Fruit fly (Drosophila melanogaster) whole organism, embryonic: ENCODE results near the gene twr.

ENCODE experiments used
- CG10267 ChIP-seq: fragments of 200-800 bp; sonication (Bioruptor generic); optimal IDR thresholded peaks from 2 replicates; lab custom pipeline; 2018; ENCODE audit warnings: missing biosample characterization, mild to moderate bottlenecking, missing genetic modification characterization, moderate library complexity
- CG10979 ChIP-seq: fragments of 200-800 bp; sonication (Bioruptor generic); optimal IDR thresholded peaks from 2 replicates; lab custom pipeline; 2018; ENCODE audit warnings: missing biosample characterization, mild to moderate bottlenecking, missing genetic modification characterization, moderate library complexity
- CG11504 ChIP-seq: fragments of 200-800 bp; sonication (Bioruptor generic); optimal IDR thresholded peaks from 3 replicates; lab custom pipeline; 2019; ENCODE audit warnings: missing biosample characterization, mild to moderate bottlenecking, missing genetic modification characterization, moderate library complexity
- CG11696 ChIP-seq: fragments of 200-800 bp; sonication (Bioruptor generic); IDR thresholded peaks from 2 replicates; pipeline ENCODE4 v1.3.6; 2022; ENCODE audit warnings: missing biosample characterization, missing genetic modification characterization
- CG13775 ChIP-seq: fragments of 200-800 bp; sonication (Bioruptor generic); optimal IDR thresholded peaks from 3 replicates; lab custom pipeline; 2017; ENCODE audit warnings: missing biosample characterization, mild to moderate bottlenecking, missing genetic modification characterization
- CG15479 ChIP-seq: fragments of 200-800 bp; sonication (Bioruptor generic); optimal IDR thresholded peaks from 3 replicates; lab custom pipeline; 2019; ENCODE audit warnings: missing biosample characterization, mild to moderate bottlenecking, missing genetic modification characterization, moderate library complexity
- CG15696 ChIP-seq: fragments of 200-800 bp; sonication (Bioruptor generic); optimal IDR thresholded peaks from 2 replicates; lab custom pipeline; 2019; ENCODE audit warnings: missing biosample characterization, mild to moderate bottlenecking, missing genetic modification characterization, moderate library complexity
- CG1603 ChIP-seq: fragments of 200-800 bp; sonication (Bioruptor generic); optimal IDR thresholded peaks from 2 replicates; lab custom pipeline; 2019; ENCODE audit warnings: missing biosample characterization, mild to moderate bottlenecking, missing genetic modification characterization, moderate library complexity
- CG16813 ChIP-seq: fragments of 200-800 bp; sonication (Bioruptor generic); IDR thresholded peaks from 3 replicates; pipeline ENCODE4 v1.3.6; 2022; ENCODE audit warnings: missing biosample characterization, missing genetic modification characterization; ENCODE audit not compliant: partially characterized antibody
- CG17829 ChIP-seq: fragments of 200-800 bp; optimal IDR thresholded peaks from 2 replicates; lab custom pipeline; 2019; ENCODE audit warnings: missing biosample characterization, mild to moderate bottlenecking, missing genetic modification characterization, moderate library complexity
- CG17912 ChIP-seq: fragments of 200-800 bp; sonication (Bioruptor generic); optimal IDR thresholded peaks from 2 replicates; lab custom pipeline; 2018; ENCODE audit warnings: missing biosample characterization, mild to moderate bottlenecking, missing genetic modification characterization
- CG18262 ChIP-seq: fragments of 200-800 bp; optimal IDR thresholded peaks from 3 replicates; lab custom pipeline; 2019; ENCODE audit warnings: missing biosample characterization, mild to moderate bottlenecking, missing genetic modification characterization, moderate library complexity
- CG3407 ChIP-seq: fragments of 200-800 bp; sonication (Bioruptor generic); optimal IDR thresholded peaks from 2 replicates; lab custom pipeline; 2018; ENCODE audit warnings: missing biosample characterization, mild to moderate bottlenecking, missing genetic modification characterization
- CG4404 ChIP-seq: fragments of 200-800 bp; sonication (Bioruptor generic); IDR thresholded peaks from 2 replicates; pipeline ENCODE4 v1.3.6; 2022; ENCODE audit warnings: missing biosample characterization, missing genetic modification characterization
- CG4730 ChIP-seq: fragments of 200-800 bp; sonication (Bioruptor generic); IDR thresholded peaks from 2 replicates; pipeline ENCODE4 v1.3.6; 2022; ENCODE audit warnings: missing biosample characterization, missing genetic modification characterization
- CG9215 ChIP-seq: fragments of 200-800 bp; sonication (Bioruptor generic); IDR thresholded peaks from 2 replicates; pipeline ENCODE4 v1.3.6; 2022; ENCODE audit warnings: missing biosample characterization, missing genetic modification characterization
- CG9727 ChIP-seq: fragments of 200-800 bp; sonication (Bioruptor generic); optimal IDR thresholded peaks from 3 replicates; lab custom pipeline; 2017; ENCODE audit warnings: missing biosample characterization, mild to moderate bottlenecking, missing genetic modification characterization
- CG9932 ChIP-seq: fragments of 200-800 bp; sonication (Bioruptor generic); IDR thresholded peaks from 2 replicates; pipeline ENCODE4 v1.3.6; 2022; ENCODE audit warnings: missing biosample characterization, missing genetic modification characterization
- Drgx ChIP-seq: fragments of 200-800 bp; sonication (Bioruptor generic); IDR thresholded peaks from 2 replicates; pipeline ENCODE4 v1.3.6; 2022; ENCODE audit warnings: missing biosample characterization, missing genetic modification characterization
- Elba2 ChIP-seq: fragments of 200-800 bp; sonication (Bioruptor generic); optimal IDR thresholded peaks from 3 replicates; lab custom pipeline; 2016; ENCODE audit warnings: missing biosample characterization, missing genetic modification characterization
- Ets65A ChIP-seq: fragments of 200-800 bp; sonication (Bioruptor generic); peaks from one replicate; lab custom pipeline; 2016; ENCODE audit warnings: missing biosample characterization, missing genetic modification characterization
- Hr39 ChIP-seq: fragments of >200 bp; optimal IDR thresholded peaks from 2 replicates; lab custom pipeline; 2017
- Med ChIP-seq: fragments of 200-800 bp; sonication (Bioruptor generic); peaks from one replicate; lab custom pipeline; 2016; ENCODE audit warnings: missing biosample characterization, missing genetic modification characterization, mild to moderate bottlenecking, inconsistent platforms, moderate library complexity
- Sox102F ChIP-seq: fragments of 200-800 bp; sonication (Bioruptor generic); optimal IDR thresholded peaks from 2 replicates; lab custom pipeline; 2018; ENCODE audit warnings: missing biosample characterization, mild to moderate bottlenecking, missing genetic modification characterization, moderate library complexity
- Xrp1 ChIP-seq: fragments of 200-800 bp; sonication (Bioruptor generic); IDR thresholded peaks from 2 replicates; pipeline ENCODE4 v1.3.6; 2022; ENCODE audit warnings: missing biosample characterization, missing genetic modification characterization
- bsh ChIP-seq, 2 experiments: fragments of 200-800 bp; sonication (Bioruptor generic); optimal IDR thresholded peaks; 2 replicates each; lab custom pipeline; 2017 to 2018; ENCODE audit warnings: mild to moderate bottlenecking in 2 of 2, missing biosample characterization in 2 of 2, missing genetic modification characterization in 2 of 2, moderate library complexity in 1 of 2
- chif ChIP-seq, 2 experiments: fragments of 200-800 bp; sonication (Bioruptor generic); optimal IDR thresholded peaks; 3 replicates each; lab custom pipeline; 2016; ENCODE audit warnings: missing biosample characterization in 2 of 2, missing genetic modification characterization in 2 of 2
- ci ChIP-seq: fragments of 200-800 bp; sonication (Bioruptor generic); IDR thresholded peaks from 3 replicates; pipeline ENCODE4 v1.3.6; 2022; ENCODE audit warnings: missing biosample characterization, missing genetic modification characterization
- dmrt11E ChIP-seq: fragments of 200-800 bp; sonication (Bioruptor generic); optimal IDR thresholded peaks from 3 replicates; lab custom pipeline; 2018; ENCODE audit warnings: missing biosample characterization, mild to moderate bottlenecking, missing genetic modification characterization, moderate library complexity
- fd102C ChIP-seq: fragments of 200-800 bp; sonication (Bioruptor generic); optimal IDR thresholded peaks from 2 replicates; lab custom pipeline; 2018; ENCODE audit warnings: missing biosample characterization, mild to moderate bottlenecking, missing genetic modification characterization, moderate library complexity
- fd3F ChIP-seq: fragments of 200-800 bp; sonication (Bioruptor generic); optimal IDR thresholded peaks from 2 replicates; lab custom pipeline; 2018; ENCODE audit warnings: missing biosample characterization, mild to moderate bottlenecking, missing genetic modification characterization, moderate library complexity
- ham ChIP-seq: fragments of 200-800 bp; sonication (Bioruptor generic); IDR thresholded peaks from 2 replicates; pipeline ENCODE4 v1.3.6; 2022; ENCODE audit warnings: missing biosample characterization, missing genetic modification characterization
- hbn ChIP-seq: fragments of 200-800 bp; sonication (Bioruptor generic); IDR thresholded peaks from 2 replicates; pipeline ENCODE4 v1.3.6; 2022; ENCODE audit warnings: missing biosample characterization, missing genetic modification characterization; ENCODE audit not compliant: partially characterized antibody
- pum ChIP-seq: fragments of 200-800 bp; sonication (Bioruptor generic); optimal IDR thresholded peaks from 2 replicates; lab custom pipeline; 2016; ENCODE audit warnings: missing biosample characterization, missing genetic modification characterization
- row ChIP-seq: fragments of 200-800 bp; sonication (Bioruptor generic); IDR thresholded peaks from 3 replicates; pipeline ENCODE4 v1.3.6; 2022; ENCODE audit warnings: missing biosample characterization, missing genetic modification characterization
- schlank ChIP-seq: fragments of 200-800 bp; sonication (Bioruptor generic); optimal IDR thresholded peaks from 2 replicates; lab custom pipeline; 2018; ENCODE audit warnings: missing biosample characterization, mild to moderate bottlenecking, missing genetic modification characterization
- sens ChIP-seq: fragments of 200-800 bp; sonication (Bioruptor generic); peaks from one replicate; lab custom pipeline; 2016; ENCODE audit warnings: missing biosample characterization, missing genetic modification characterization
- tll ChIP-seq, 2 experiments: fragments of 200-800 bp in 1 of 2; fragments of >200 bp in 1 of 2; sonication (Bioruptor generic) in 1 of 2; optimal IDR thresholded peaks; 2 replicates each; lab custom pipeline; 2017 to 2019; ENCODE audit warnings: missing biosample characterization in 2 of 2, missing genetic modification characterization in 2 of 2, mild to moderate bottlenecking in 1 of 2, moderate library complexity in 1 of 2
- tup ChIP-seq: fragments of 200-800 bp; sonication (Bioruptor generic); optimal IDR thresholded peaks from 2 replicates; lab custom pipeline; 2016; ENCODE audit warnings: missing biosample characterization, mild to moderate bottlenecking, missing genetic modification characterization, moderate library complexity
- twi ChIP-seq: fragments of 200-800 bp; optimal IDR thresholded peaks from 2 replicates; lab custom pipeline; 2019; ENCODE audit warnings: missing biosample characterization, mild to moderate bottlenecking, missing genetic modification characterization, moderate library complexity
- vvl ChIP-seq: fragments of 200-800 bp; sonication (Bioruptor generic); IDR thresholded peaks from 2 replicates; pipeline ENCODE4 v1.3.6; 2022; ENCODE audit warnings: missing biosample characterization, missing genetic modification characterization
- z ChIP-seq: fragments of 200-800 bp; sonication (Bioruptor generic); IDR thresholded peaks from 3 replicates; pipeline ENCODE4 v1.3.6; 2022; ENCODE audit warnings: missing biosample characterization, missing genetic modification characterization
- zen ChIP-seq: fragments of 200-800 bp; sonication (Bioruptor generic); optimal IDR thresholded peaks from 3 replicates; lab custom pipeline; 2018; ENCODE audit warnings: missing biosample characterization, mild to moderate bottlenecking, missing genetic modification characterization, moderate library complexity

Gene twr

DNA sequence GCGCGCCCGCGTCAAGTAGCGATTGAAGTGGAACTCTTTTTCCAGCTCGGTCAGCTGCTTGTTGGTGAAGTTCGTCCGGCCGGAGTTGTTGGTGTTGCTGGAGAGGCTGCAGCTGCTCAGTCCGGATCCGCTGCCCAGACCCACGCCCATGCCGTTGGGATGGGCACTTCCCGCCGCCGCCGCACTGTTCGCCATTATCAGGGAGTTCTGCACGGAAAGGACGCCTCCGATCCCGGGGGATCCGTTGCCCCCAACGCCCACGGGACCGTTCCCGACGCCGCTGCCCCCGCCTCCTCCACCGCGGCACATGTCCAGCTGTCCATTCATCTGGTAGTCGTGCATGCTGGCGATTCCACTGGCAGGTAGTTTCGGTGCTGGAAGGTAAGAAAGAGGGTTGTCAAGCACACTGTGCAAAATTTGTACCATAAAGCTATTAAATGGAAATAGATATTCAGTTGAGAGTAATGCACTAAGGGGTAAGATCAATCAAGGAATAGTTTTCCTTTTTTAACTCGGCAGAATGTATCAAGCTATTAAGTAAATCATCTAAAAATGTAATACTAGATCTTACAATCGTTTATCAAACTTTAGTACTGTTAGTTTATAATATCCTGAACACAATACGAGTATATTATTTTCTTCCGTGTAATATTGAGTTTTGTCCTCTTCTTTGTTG is 5.1 kb downstream of the twr start (continued):
- TF ChIP-seq twi (tag; lab: Kevin White, UChicago) (no peak), CG15696 (tag; lab: Kevin White, UChicago) (peak; percentile 82), CG4404 (GFP tag; lab: Robert Waterston, UW) (peak; percentile 48; the same call in 1 of the 2 replicates), CG17829 (tag; lab: Kevin White, UChicago) (peak; percentile 9), CG18262 (tag; lab: Kevin White, UChicago) (peak; percentile 21), CG16813 (0 out of 3 replicates have a peak, but pooled peaks have one; percentile 21), ham (GFP tag; lab: Robert Waterston, UW) (no peak), Xrp1 (GFP tag; lab: Robert Waterston, UW) (peak; percentile 41; the same call in 1 of the 2 replicates), Elba2 (GFP tag; lab: Kevin White, UChicago) (peak; percentile 28), CG10267 (tag; lab: Kevin White, UChicago) (peak; percentile 4), Med (peak; percentile 62), CG3407 (GFP tag; lab: Kevin White, UChicago) (no peak), CG10979 (tag; lab: Kevin White, UChicago) (peak; percentile 38), tll (GFP tag; optimal IDR thresholded peaks at IDR 0.05; lab: Kevin White, UChicago) (peak in 1 of 2 experiments; percentile 46), CG9727 (peak; percentile 35), zen (tag; lab: Kevin White, UChicago) (peak; percentile 45), Hr39 (lab: Kevin White, UChicago) (peak; percentile 65), row (0 out of 3 replicates have a peak, but pooled peaks have one; percentile 15), chif (GFP tag; optimal IDR thresholded peaks at IDR 0.05; lab: Kevin White, UChicago) (peak in 1 of 2 experiments; percentile 14), hbn (no peak), CG9932 (GFP tag; lab: Robert Waterston, UW) (0 out of 2 replicates have a peak, but pooled peaks have one; percentile 37), dmrt11E (tag; lab: Kevin White, UChicago) (peak; percentile 51)

DNA sequence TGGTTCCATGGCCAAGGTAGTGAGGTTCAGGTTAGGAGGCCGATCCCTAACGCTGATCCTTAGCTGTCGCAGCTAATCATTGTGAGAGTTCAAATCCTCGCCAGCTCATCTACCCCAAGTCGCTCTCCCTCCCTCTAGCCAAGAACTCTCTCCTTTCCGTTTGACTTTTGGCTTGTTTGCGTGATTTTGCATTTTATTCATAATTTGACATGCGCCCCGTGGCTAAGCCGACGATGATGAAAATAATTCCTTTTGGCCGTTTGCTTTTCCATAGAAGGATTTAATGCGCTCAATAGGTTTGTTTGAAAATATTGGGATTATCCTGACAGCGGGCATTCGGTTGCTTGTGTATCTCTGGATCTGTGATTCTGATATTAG is 5.6 kb downstream of the twr start:
- TF ChIP-seq CG9215 (GFP tag; lab: Robert Waterston, UW): no peak
- TF ChIP-seq pum (GFP tag; lab: Kevin White, UChicago): no peak
- TF ChIP-seq tll (GFP tag; optimal IDR thresholded peaks at IDR 0.05; lab: Kevin White, UChicago): peak in 1 of 2 experiments; percentile 93
- 0 out of 3 replicates have a peak, but pooled peaks have one; percentile 1 for TF ChIP-seq row
- TF ChIP-seq, all 482 proteins: peak for 2

DNA sequence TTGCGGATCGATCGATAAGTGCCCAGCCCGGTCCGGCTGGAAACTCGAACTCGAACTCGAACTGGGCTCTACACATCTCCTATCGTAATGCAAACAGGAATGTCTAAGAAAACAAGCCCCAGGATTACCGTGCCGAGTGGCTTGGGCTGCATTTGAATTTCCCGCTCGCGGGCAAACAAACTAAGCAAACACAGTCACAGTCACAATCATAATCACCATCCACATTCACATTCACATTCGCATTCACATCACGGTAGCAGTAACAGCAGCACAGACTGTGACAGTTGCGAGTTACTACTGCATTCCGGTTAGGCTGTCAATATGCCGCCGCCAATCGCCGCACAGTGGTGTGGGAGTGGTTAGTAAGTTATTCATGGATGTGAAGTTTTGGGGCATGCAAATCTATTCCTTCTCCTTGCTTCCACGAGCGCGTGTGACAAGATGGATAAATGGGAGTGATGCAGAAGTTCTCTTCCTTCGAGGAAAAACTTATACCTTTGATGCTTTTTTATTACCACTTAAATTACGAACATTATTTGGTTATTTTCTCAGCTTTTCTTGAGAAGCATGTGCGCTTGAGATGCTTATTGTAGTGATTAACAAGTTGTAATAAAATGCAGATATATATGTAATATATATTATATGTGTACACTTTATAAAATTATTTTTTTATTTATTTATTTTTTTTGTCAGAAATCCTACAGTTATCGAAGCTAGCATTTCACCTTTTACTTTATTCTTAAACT is 6.9 kb downstream of the twr start:
- TF ChIP-seq Med (peak; percentile 83), CG4730 (GFP tag; lab: Robert Waterston, UW) (no peak), Ets65A (GFP tag; lab: Kevin White, UChicago) (no peak), schlank (tag; lab: Kevin White, UChicago) (no peak), sens (GFP tag; lab: Kevin White, UChicago) (peak; percentile 74), vvl (GFP tag; lab: Robert Waterston, UW) (peak; percentile 29; the same call in 1 of the 2 replicates), Xrp1 (GFP tag; lab: Robert Waterston, UW) (peak; percentile 53), fd102C (GFP tag; lab: Kevin White, UChicago) (peak; percentile 78), CG18262 (tag; lab: Kevin White, UChicago) (peak; percentile 61), CG1603 (tag; lab: Kevin White, UChicago) (peak; percentile 69), ci (GFP tag; lab: Robert Waterston, UW) (peak; percentile 30; the same call in 2 of the 3 replicates), CG17912 (GFP tag; lab: Kevin White, UChicago) (peak; percentile 12), CG11696 (GFP tag; lab: Robert Waterston, UW) (0 out of 2 replicates have a peak, but pooled peaks have one; percentile 33), tup (GFP tag; lab: Kevin White, UChicago) (no peak), CG9727 (peak; percentile 39), CG11504 (tag; lab: Kevin White, UChicago) (peak; percentile 49), CG16813 (0 out of 3 replicates have a peak, but pooled peaks have one; percentile 9), Sox102F (peak; percentile 15), fd3F (no peak), z (GFP tag; lab: Robert Waterston, UW) (0 out of 3 replicates have a peak, but pooled peaks have one; percentile 24), tll (GFP tag; optimal IDR thresholded peaks at IDR 0.05; lab: Kevin White, UChicago) (peak in 1 of 2 experiments; percentile 59), Drgx (GFP tag; lab: Robert Waterston, UW) (0 out of 2 replicates have a peak, but pooled peaks have one; percentile 10), CG13775 (GFP tag; lab: Kevin White, UChicago) (peak; percentile 23), CG15479 (peak; percentile 56), bsh (GFP tag; optimal IDR thresholded peaks at IDR 0.05; lab: Kevin White, UChicago) (peak in 1 of 2 experiments; percentile 51)
